Worm (Caenorhabditis elegans) whole organism, young adult: ENCODE measurements around the gene lido-1.
A peak's percentile ranks its signal among the peaks of the same experiment; 100 is the strongest.

Experiments used
- B0336.3 ChIP-seq: fragments of 200-800 bp; sonication (Bioruptor generic); IDR thresholded peaks from 2 replicates; pipeline ENCODE4 v1.3.6; 2022; ENCODE audit warnings: missing genetic modification characterization, missing compliant biosample characterization
- C17E4.6 ChIP-seq: fragments of 200-800 bp; sonication (Bioruptor generic); IDR thresholded peaks from 2 replicates; pipeline ENCODE4 v1.3.6; 2022; ENCODE audit warnings: missing genetic modification reagents, missing genetic modification characterization, missing compliant biosample characterization
- F10E7.11 ChIP-seq: sonication (generic microtip); optimal IDR thresholded peaks from 2 replicates; lab custom pipeline; 2017; ENCODE audit warnings: mild to moderate bottlenecking, missing genetic modification characterization, moderate library complexity, missing compliant biosample characterization
- F23B12.7 ChIP-seq: sonication (generic microtip); optimal IDR thresholded peaks from 2 replicates; lab custom pipeline; 2017; ENCODE audit warnings: missing genetic modification characterization, mild to moderate bottlenecking, missing compliant biosample characterization, antibody characterized with exemption, moderate library complexity; ENCODE audit not compliant: insufficient read depth
- F52B5.7 ChIP-seq: sonication (generic microtip); optimal IDR thresholded peaks from 2 replicates; lab custom pipeline; 2016; ENCODE audit warnings: mild to moderate bottlenecking, missing genetic modification characterization, missing compliant biosample characterization
- F57C9.4 ChIP-seq: sonication (generic microtip); optimal IDR thresholded peaks from 2 replicates; lab custom pipeline; 2017; ENCODE audit warnings: mild to moderate bottlenecking, missing genetic modification characterization, missing compliant biosample characterization
- K11D2.4 ChIP-seq: fragments of 200-800 bp; sonication (Bioruptor generic); IDR thresholded peaks from 2 replicates; pipeline ENCODE4 v1.3.6; 2022; ENCODE audit warnings: missing genetic modification reagents, missing genetic modification characterization, missing compliant biosample characterization
- Y53G8AR.9 ChIP-seq: fragments of 200-800 bp; sonication (Bioruptor generic); conservative IDR thresholded peaks from 2 replicates; pipeline ENCODE4 v1.3.6; 2022; ENCODE audit warnings: missing genetic modification reagents, missing genetic modification characterization, missing compliant biosample characterization
- Y79H2A.3 ChIP-seq: fragments of 200-800 bp; sonication (Bioruptor generic); conservative IDR thresholded peaks from 2 replicates; pipeline ENCODE4 v1.3.6; 2022; ENCODE audit warnings: missing genetic modification reagents, missing genetic modification characterization, missing compliant biosample characterization
- aptf-2 ChIP-seq: fragments of 200-800 bp; sonication (Bioruptor generic); conservative IDR thresholded peaks from 2 replicates; pipeline ENCODE4 v1.3.6; 2022; ENCODE audit warnings: missing genetic modification reagents, missing genetic modification characterization, missing compliant biosample characterization
- ccch-3 ChIP-seq: fragments of 200-800 bp; sonication (Bioruptor generic); optimal IDR thresholded peaks from 2 replicates; lab custom pipeline; 2018; ENCODE audit warnings: mild to moderate bottlenecking, missing genetic modification characterization, missing compliant biosample characterization
- cebp-2 ChIP-seq: fragments of 200-800 bp; sonication (Bioruptor generic); IDR thresholded peaks from 2 replicates; pipeline ENCODE4 v1.3.6; 2022; ENCODE audit warnings: missing genetic modification characterization, missing compliant biosample characterization
- ceh-58 ChIP-seq: fragments of 200-800 bp; sonication (Bioruptor generic); IDR thresholded peaks from 2 replicates; pipeline ENCODE4 v1.3.6; 2022; ENCODE audit warnings: missing genetic modification characterization, missing compliant biosample characterization
- efl-1 ChIP-seq: fragments of 150-350 bp; optimal IDR thresholded peaks from 2 replicates; lab custom pipeline; 2014; ENCODE audit warnings: missing biosample characterization, missing genetic modification reagents, missing genetic modification characterization
- ekl-4 ChIP-seq: fragments of 200-800 bp; sonication (Bioruptor generic); IDR thresholded peaks from 2 replicates; pipeline ENCODE4 v1.3.6; 2022; ENCODE audit warnings: missing genetic modification reagents, missing genetic modification characterization, missing compliant biosample characterization
- hmg-1.2 ChIP-seq: fragments of 200-800 bp; sonication (Bioruptor generic); IDR thresholded peaks from 2 replicates; pipeline ENCODE4 v1.3.6; 2022; ENCODE audit warnings: missing genetic modification reagents, missing genetic modification characterization, missing compliant biosample characterization
- lag-1 ChIP-seq: fragments of 200-800 bp; sonication (Bioruptor generic); IDR thresholded peaks from 2 replicates; pipeline ENCODE4 v1.3.6; 2022; ENCODE audit warnings: missing genetic modification reagents, missing genetic modification characterization, missing compliant biosample characterization
- madf-10 ChIP-seq: sonication (generic microtip); optimal IDR thresholded peaks from 2 replicates; lab custom pipeline; 2016; ENCODE audit warnings: mild to moderate bottlenecking, missing genetic modification characterization, missing compliant biosample characterization
- madf-6 ChIP-seq: fragments of 200-800 bp; sonication (Bioruptor generic); IDR thresholded peaks from 2 replicates; pipeline ENCODE4 v1.3.6; 2022; ENCODE audit warnings: missing genetic modification reagents, missing genetic modification characterization, missing compliant biosample characterization
- mel-28 ChIP-seq: sonication (generic microtip); optimal IDR thresholded peaks from 2 replicates; lab custom pipeline; 2016; ENCODE audit warnings: borderline replicate concordance, mild to moderate bottlenecking, missing genetic modification characterization, missing compliant biosample characterization
- mxl-1 ChIP-seq: sonication (generic microtip); optimal IDR thresholded peaks from 2 replicates; lab custom pipeline; 2016; ENCODE audit warnings: missing genetic modification characterization, missing compliant biosample characterization
- nhr-80 ChIP-seq: sonication (generic microtip); optimal IDR thresholded peaks from 2 replicates; lab custom pipeline; 2016; ENCODE audit warnings: missing genetic modification characterization, missing compliant biosample characterization
- sea-2 ChIP-seq: fragments of 200-800 bp; sonication (Bioruptor generic); IDR thresholded peaks from 2 replicates; pipeline ENCODE4 v1.3.6; 2022; ENCODE audit warnings: missing genetic modification characterization, missing compliant biosample characterization
- snpc-4 ChIP-seq, 5 experiments: fragments of 150-350 bp in 1 of 5; sonication (generic microtip) in 4 of 5; optimal IDR thresholded peaks; 2 replicates each; lab custom pipeline; 2014 to 2018; ENCODE audit warnings: missing genetic modification characterization in 5 of 5, missing biosample characterization in 3 of 5, antibody characterized with exemption in 2 of 5, mild to moderate bottlenecking in 2 of 5, missing compliant biosample characterization in 2 of 5, missing genotype in 2 of 5, moderate library complexity in 2 of 5, missing genetic modification reagents in 1 of 5
- tbp1 ChIP-seq: fragments of 200-800 bp; sonication (Bioruptor generic); optimal IDR thresholded peaks from 2 replicates; lab custom pipeline; 2018; ENCODE audit warnings: mild to moderate bottlenecking, missing genetic modification characterization, missing compliant biosample characterization
- zim-3 ChIP-seq: sonication (generic microtip); optimal IDR thresholded peaks from 2 replicates; lab custom pipeline; 2017; ENCODE audit warnings: mild to moderate bottlenecking, missing genetic modification characterization, moderate library complexity, missing compliant biosample characterization
- ztf-25 ChIP-seq: fragments of 200-800 bp; sonication (Bioruptor generic); IDR thresholded peaks from 2 replicates; pipeline ENCODE4 v1.3.6; 2022; ENCODE audit warnings: missing genetic modification reagents, missing genetic modification characterization, missing compliant biosample characterization
- ztf-3 ChIP-seq: fragments of 200-800 bp; sonication (Bioruptor generic); optimal IDR thresholded peaks from 2 replicates; lab custom pipeline; 2018; ENCODE audit warnings: mild to moderate bottlenecking, missing genetic modification characterization, missing compliant biosample characterization

Gene lido-1

DNA sequence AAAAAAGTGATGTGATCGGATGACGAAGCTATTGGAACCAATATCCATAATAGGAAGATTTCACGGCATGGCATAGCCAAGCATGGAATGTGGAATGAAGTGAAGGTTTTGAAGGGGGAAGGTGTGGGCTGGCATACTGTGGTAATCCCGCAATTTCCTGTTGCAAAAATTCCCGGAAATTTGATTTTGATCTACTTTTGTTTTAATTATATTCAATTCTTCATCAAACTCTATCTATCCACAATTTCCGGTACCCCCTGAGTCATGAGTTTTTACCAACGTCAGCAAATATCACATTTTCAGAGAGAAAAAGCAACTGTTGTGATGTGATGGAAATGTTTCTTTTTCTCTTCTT is 40.9 kb downstream of the lido-1 start, which contains the start of gene gcy-11:
TSS of gene gcy-11 (minus strand) at position 101 of the 355 bp plus-strand sequence.
- no peak for TF ChIP-seq ceh-58 (GFP tag; lab: Robert Waterston, UW)
- no peak for TF ChIP-seq hmg-1.2 (GFP tag; lab: Robert Waterston, UW)
- TF ChIP-seq F57C9.4 (tag; lab: Kevin White, UChicago) = no peak
- no peak for TF ChIP-seq ztf-25 (GFP tag; lab: Robert Waterston, UW)
- TF ChIP-seq nhr-80 (tag; lab: Kevin White, UChicago) = no peak
- TF ChIP-seq C17E4.6 (GFP tag; lab: Robert Waterston, UW) = no peak
- TF ChIP-seq madf-10 (tag; lab: Kevin White, UChicago) = no peak
- no peak for TF ChIP-seq B0336.3 (GFP tag; lab: Robert Waterston, UW)

DNA sequence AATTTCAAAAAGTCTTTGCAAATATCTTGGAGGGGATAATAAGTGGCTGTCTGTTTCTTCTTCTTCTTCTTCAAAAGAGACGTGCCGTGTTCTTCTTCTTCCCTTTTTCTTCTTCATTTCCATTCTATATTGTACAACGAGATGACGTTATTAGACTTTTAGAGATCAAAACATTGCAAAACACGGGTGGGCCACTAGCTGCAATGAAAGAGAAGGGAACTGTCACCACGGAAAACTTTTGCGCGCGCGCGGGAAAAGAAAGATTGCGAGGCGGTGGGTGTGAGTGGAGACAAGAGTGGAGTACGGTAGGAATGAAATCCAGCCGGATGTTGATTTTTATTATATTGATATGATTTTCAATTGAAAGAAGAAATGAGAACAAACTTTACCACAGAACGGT is 42.2 kb downstream of the lido-1 start:
- TF ChIP-seq mel-28 (tag; lab: Kevin White, UChicago) (no peak), efl-1 (GFP tag; lab: Kevin White, UChicago) (peak; percentile 22), madf-6 (GFP tag; lab: Robert Waterston, UW) (0 out of 2 replicates have a peak, but pooled peaks have one; percentile 17)

DNA sequence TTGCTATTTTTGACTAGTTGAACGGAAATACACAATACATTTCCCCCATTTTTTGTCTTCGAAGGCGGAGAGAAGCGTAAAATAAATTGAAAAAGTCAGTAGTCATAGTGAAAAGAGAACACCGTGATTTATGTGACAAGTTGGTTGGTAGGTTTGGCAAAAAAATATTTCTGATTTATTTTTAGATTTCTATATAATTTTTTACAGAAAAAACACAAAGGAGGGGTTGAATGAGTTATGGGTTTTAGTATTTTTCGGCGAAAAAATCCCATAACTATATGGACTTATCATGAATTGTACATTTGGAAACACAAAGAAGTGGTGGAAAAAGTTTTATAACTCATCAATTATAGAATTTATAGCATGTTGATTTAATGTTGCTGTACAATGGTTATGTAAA is 50.8 kb downstream of the lido-1 start, which contains the start of gene C30G4.2:
TSS of gene C30G4.2 (minus strand) at position 101 of the 400 bp plus-strand sequence.
- TF ChIP-seq Y79H2A.3 (GFP tag; lab: Robert Waterston, UW) (no peak), sea-2 (GFP tag; lab: Robert Waterston, UW) (no peak), K11D2.4 (GFP tag; lab: Robert Waterston, UW) (no peak), tbp1 (no peak), lag-1 (GFP tag; lab: Robert Waterston, UW) (no peak), F23B12.7 (no peak), cebp-2 (GFP tag; lab: Robert Waterston, UW) (no peak), zim-3 (no peak), ztf-3 (GFP tag; lab: Kevin White, UChicago) (no peak), ccch-3 (no peak), F10E7.11 (tag; lab: Kevin White, UChicago) (no peak), aptf-2 (GFP tag; lab: Robert Waterston, UW) (no peak), mxl-1 (no peak), madf-10 (tag; lab: Kevin White, UChicago) (no peak), Y53G8AR.9 (GFP tag; lab: Robert Waterston, UW) (no peak), ekl-4 (no peak), F52B5.7 (tag; lab: Kevin White, UChicago) (no peak), snpc-4 (GFP tag; optimal IDR thresholded peaks at IDR 0.05; lab: Kevin White, UChicago) (no peak), snpc-4 (tag; optimal IDR thresholded peaks at IDR 0.05; lab: Kevin White, UChicago) (no peak)
